Worm (Caenorhabditis elegans): ENCODE data around the gene T12A7.6.

DNA sequence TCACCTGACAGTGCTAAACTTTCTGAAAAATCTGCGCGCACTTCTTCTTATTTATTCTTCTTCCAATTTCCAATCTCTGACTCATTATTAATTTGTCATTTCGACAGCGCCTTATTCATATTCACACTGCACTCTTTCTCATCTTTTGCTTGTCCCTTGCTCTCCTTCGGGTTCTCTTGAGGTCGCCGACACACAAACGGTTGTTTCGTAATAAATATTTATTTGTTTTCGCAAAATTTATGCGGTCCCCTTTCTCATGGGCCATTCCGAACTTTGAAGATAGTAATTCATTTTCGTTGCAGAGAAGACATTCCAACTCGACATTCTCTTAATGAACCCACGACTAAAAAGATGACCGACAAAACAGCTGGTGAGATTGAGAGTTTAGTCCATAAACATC, 34.3 kb upstream of the T12A7.6 start, which contains the start of gene magi-1:
- no peak for TF ChIP-seq mep-1 (tag; optimal IDR thresholded peaks at IDR 0.05)
- TF ChIP-seq nhr-237 (tag; optimal IDR thresholded peaks at IDR 0.05) = no peak
- TF ChIP-seq snpc-4 (tag; optimal IDR thresholded peaks at IDR 0.05) = no peak
- no peak for TF ChIP-seq nhr-12 (tag; optimal IDR thresholded peaks at IDR 0.05)
- no peak for TF ChIP-seq unc-62 (GFP tag; optimal IDR thresholded peaks at IDR 0.05)
- TF ChIP-seq elt-3 (tag; optimal IDR thresholded peaks at IDR 0.05) = no peak
- TF ChIP-seq lin-13 (tag; optimal IDR thresholded peaks at IDR 0.05) = no peak
- TF ChIP-seq unc-39 (tag; optimal IDR thresholded peaks at IDR 0.05) = no peak

Measured in whole organism, mixed stage, embryonic.